Fruit fly (Drosophila melanogaster) whole organism, larva: Measurements from ENCODE around the gene CG1354.

Source experiments
- noc ChIP-seq: fragments of 200-800 bp; sonication (Bioruptor generic); optimal IDR thresholded peaks from 3 replicates; lab custom pipeline; 2019; ENCODE audit warnings: missing biosample characterization, mild to moderate bottlenecking, missing genetic modification characterization, moderate library complexity

Gene CG1354

DNA sequence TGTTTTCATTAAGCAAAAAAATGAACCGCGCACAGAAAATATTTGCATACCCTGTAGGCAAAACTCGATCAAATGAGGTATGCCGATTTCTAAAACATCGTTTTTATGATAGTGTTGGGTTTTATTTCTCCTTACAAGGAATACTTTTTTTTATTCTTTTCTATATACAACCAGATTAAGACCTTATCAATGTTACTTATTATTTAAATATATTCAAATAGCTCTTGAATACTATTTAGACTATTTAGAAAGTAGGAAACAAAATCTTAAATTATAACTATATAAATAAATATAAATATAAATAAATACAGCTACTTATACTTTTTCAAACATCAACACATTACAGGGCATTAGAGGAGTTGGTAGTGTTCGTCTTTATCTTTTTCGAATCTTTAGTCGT, 20.6 kb upstream of the CG1354 start:
- no peak for TF ChIP-seq noc

DNA sequence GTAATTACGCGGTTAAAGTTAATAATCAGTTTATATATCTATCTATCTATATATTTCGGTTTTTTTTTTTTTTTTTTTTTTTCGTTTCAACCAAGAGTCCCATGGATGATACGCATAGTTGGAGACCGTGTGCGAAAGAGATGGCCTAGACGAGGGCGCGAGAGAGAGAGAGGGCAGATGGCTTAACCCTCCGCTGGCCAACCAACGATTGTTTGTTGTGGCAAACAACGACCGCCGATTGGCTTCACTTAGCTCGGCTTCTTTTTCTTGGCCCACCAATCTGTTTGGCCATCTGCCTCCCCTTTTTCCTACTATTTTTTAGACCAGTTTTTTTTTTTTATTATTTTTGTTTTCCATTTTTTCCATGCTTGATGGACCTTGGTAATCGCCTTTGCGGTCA, 13.0 kb upstream of the CG1354 start:
- no peak for TF ChIP-seq noc

DNA sequence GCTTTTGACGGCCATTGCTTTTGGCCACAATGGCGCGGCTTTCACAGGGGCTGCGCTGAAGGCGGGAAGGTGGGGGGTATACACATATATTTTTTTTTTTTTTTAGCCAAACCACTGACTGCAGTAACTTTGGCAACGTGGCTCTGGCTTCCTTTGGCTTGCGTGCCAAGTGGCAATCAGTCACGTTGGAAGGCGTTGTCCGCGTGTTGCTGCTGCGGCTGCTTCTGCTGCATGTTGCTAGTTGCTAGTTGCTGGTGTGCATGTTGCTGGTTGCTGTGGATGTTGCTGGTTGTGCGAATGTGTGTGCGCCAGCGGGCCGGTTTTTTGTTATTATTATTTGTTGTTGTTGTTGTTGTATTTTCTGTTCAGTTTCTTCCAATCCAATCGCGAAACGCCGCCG, 7.5 kb upstream of the CG1354 start:
- TF ChIP-seq noc, result no peak

DNA sequence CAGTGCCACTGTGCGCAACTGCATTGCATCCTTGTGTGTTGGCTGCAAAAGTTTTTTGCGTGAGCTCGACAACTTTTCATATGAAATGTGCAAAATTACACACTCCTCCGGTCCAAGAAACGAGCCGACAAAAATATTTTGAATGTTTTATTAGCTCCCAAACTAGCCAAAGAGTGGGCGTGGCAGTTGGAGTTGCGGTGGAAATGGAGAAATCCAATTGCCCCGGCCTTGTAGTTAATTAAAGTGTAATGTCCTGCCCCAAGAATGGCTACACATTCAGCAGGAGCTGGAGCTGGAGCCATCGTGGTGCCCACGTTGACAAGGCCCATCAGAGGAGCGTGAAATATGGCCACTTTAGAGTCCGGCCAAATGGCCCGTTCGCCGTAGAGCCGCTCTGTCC, 4.4 kb downstream of the CG1354 start, which contains the start of gene CARPB:
CARPB (plus strand) TSS at position 301 of the 400 bp plus-strand sequence.
- TF ChIP-seq noc, result no peak

DNA sequence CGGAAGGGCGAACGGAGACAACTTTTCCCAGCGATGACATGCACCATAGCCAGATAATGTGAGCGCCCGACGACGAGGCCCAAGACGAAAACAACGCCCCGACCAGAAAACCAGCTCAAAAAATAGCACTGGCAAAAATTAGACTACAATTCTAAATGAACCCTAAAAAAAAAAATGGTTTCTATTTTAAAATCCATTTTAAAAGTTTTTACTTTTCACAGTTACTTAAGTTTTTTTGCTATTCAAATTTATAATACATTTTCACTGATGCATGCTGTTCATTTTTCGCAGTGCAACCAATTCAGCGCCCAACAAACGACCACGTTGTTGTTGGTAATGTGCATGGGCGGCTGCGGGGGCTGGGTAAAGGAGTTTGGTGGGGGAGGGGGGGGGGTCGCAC, 8.8 kb downstream of the CG1354 start:
- TF ChIP-seq noc, result no peak

DNA sequence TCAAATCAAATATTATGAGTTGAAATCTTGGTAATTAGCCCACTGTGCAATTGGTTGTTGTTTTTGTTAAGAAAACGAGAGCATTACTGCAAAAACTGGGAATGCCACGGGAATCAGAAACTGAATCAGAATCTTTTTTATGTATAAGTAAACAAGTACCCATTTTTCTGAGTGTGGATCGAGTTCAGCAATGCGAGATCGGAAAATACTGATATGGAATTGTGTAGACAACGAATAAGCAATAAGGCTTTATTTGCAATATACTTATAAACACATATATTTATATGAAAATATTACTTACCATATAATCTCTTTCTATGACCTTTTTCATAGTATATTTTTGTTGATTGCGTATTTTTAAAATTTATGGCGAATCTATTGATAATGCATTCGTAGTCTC, 9.4 kb downstream of the CG1354 start:
- TF ChIP-seq noc, result no peak

DNA sequence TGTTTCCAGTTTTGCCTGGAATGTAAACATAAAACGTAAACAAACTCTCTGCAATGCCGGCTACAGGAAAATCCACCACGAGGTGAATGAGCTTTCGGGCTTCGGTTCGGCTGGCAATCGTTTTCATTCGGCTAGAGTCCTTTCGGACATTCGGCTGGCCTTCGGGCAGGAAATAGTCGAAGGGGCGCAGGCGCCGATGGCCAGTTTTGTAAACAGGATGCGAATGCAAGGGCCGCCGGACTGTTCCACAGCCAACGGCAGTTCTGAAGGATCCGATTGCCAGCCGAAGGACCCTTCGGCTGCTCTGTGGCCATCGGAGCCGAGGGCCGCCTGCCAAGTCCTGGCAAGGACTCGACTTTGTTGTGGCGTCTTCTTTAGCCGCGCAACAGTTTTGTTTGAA, 15.7 kb downstream of the CG1354 start:
- no peak for TF ChIP-seq noc

DNA sequence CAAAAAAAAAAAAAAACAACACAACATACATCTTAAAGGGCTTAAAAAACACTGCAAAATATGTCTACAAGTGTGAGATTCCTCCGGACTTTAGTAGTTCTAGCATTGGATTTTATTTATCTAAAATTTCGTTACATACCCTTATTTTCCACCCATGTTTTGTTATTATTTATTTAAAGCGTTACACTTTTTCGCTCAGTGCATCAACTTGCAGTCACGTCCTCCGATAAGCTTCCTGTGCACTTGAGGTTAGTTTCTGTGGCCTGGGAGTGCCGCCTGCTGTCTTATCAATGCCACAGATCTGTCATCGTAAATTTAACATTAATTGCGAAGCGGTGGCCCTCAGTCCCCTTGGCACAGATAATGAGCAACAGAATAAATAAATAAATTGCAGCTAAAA, 34.0 kb downstream of the CG1354 start:
- no peak for TF ChIP-seq noc

DNA sequence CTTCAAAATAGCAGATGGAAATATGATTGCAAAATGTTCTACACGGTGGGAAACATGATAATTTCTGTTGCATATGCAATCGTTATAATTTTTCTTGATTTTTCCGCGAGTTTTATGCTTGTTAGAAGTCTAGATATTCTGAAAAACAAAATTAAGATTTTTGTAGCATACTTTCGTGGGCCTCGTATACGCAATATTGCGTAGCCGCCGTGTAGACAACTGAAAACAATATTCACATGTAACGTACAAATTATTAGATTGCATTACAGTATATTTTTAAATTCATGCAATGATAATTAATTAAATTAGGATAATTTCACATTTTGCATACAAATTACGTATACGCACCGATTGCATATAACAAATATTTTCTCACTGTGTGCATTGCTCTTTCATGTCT, 37.5 kb downstream of the CG1354 start:
- no peak for TF ChIP-seq noc

DNA sequence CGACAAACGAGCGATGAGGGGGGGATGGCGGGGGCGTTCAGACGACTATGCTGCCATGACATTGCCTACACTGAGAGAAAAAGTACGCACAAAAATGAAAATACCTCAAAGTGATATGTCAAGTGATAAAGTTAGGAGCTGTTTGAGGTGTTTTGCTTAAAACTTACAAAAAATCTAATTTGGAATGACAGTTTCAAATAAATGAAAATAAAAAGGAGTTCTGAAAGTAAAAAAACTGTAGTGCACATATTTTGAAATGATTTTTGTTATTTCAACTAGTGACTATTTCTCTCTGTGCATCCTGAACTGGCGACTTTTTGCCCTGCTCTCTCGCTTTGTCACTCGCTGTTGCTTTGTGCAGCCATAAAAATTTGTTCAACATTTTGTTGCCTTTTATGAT, 51.4 kb downstream of the CG1354 start:
- no peak for TF ChIP-seq noc
